Fruit fly (Drosophila melanogaster): ENCODE measurements around the gene CG10631.

Gene CG10631

dm6 chr2L:19758511-19759128 lies 1.9 kb upstream of the CG10631 start, which contains the start of the genes CG10628 and Dus3 (continued):
- TF ChIP-seq row (GFP tag; IDR thresholded peaks at IDR 0.05) = peak; percentile 97
- TF ChIP-seq D19A (tag; optimal IDR thresholded peaks at IDR 0.05) = peak; percentile 72
- peak; percentile 91 for TF ChIP-seq stc (GFP tag; IDR thresholded peaks at IDR 0.05)
- TF ChIP-seq CG42726 (GFP tag; IDR thresholded peaks at IDR 0.05; ENCODE audit: partially characterized antibody) = peak; percentile 45; the same call in 1 of the 2 replicates
- peak; percentile 86 for TF ChIP-seq kay (GFP tag; optimal IDR thresholded peaks at IDR 0.05)
- TF ChIP-seq ind (GFP tag; optimal IDR thresholded peaks at IDR 0.05) = peak; percentile 96
- TF ChIP-seq CG15601 (tag; optimal IDR thresholded peaks at IDR 0.05) = peak; percentile 86
- TF ChIP-seq CG8944 (GFP tag; optimal IDR thresholded peaks at IDR 0.05) = peak; percentile 82
- TF ChIP-seq lab (GFP tag; optimal IDR thresholded peaks at IDR 0.05) = peak; percentile 95
- peak; percentile 77 for TF ChIP-seq Sin3A (optimal IDR thresholded peaks at IDR 0.05)
- TF ChIP-seq lov (optimal IDR thresholded peaks at IDR 0.05) = no peak
- peak; percentile 75; the same call in 2 of the 3 replicates for TF ChIP-seq lov (GFP tag; IDR thresholded peaks at IDR 0.05)
- peak; percentile 81 for TF ChIP-seq CG10267 (tag; optimal IDR thresholded peaks at IDR 0.05)
- peak; percentile 90 for TF ChIP-seq unpg (GFP tag; optimal IDR thresholded peaks at IDR 0.05)
- peak; percentile 91 for TF ChIP-seq CG3847 (GFP tag; IDR thresholded peaks at IDR 0.05)
- TF ChIP-seq ab (GFP tag; optimal IDR thresholded peaks at IDR 0.05) = peak; percentile 77
- TF ChIP-seq CG18262 (tag; optimal IDR thresholded peaks at IDR 0.05) = peak; percentile 88
- peak; percentile 90 for TF ChIP-seq CG6272 (GFP tag; IDR thresholded peaks at IDR 0.05)
- peak; percentile 51 for TF ChIP-seq Hand (GFP tag; optimal IDR thresholded peaks at IDR 0.05)
- TF ChIP-seq CG17568 (GFP tag; optimal IDR thresholded peaks at IDR 0.05) = no peak
- TF ChIP-seq rib (GFP tag; IDR thresholded peaks at IDR 0.05) = peak; percentile 94
- TF ChIP-seq her (GFP tag; optimal IDR thresholded peaks at IDR 0.05) = peak; percentile 86
- peak; percentile 97 for TF ChIP-seq Max (GFP tag; optimal IDR thresholded peaks at IDR 0.05)
- TF ChIP-seq Asciz (GFP tag; optimal IDR thresholded peaks at IDR 0.05) = peak; percentile 73
- TF ChIP-seq sens-2 (GFP tag; IDR thresholded peaks at IDR 0.05) = peak; percentile 70
- TF ChIP-seq Vsx1 (GFP tag; optimal IDR thresholded peaks at IDR 0.05) = no peak
- TF ChIP-seq Bgb (GFP tag; IDR thresholded peaks at IDR 0.05; ENCODE audit: partially characterized antibody) = peak; percentile 48; the same call in 1 of the 2 replicates
- peak; percentile 84 for TF ChIP-seq Bdp1 (GFP tag; optimal IDR thresholded peaks at IDR 0.05)
- TF ChIP-seq tll (GFP tag; optimal IDR thresholded peaks at IDR 0.05) = peak in 1 of 2 experiments; percentile 22
- peak; percentile 94 for TF ChIP-seq CG9609 (GFP tag; optimal IDR thresholded peaks at IDR 0.05)
- TF ChIP-seq Abd-B (GFP tag; optimal IDR thresholded peaks at IDR 0.05) = peak; percentile 89
- peak; percentile 90 for TF ChIP-seq Drgx (GFP tag; IDR thresholded peaks at IDR 0.05)
- TF ChIP-seq slp2 (GFP tag; optimal IDR thresholded peaks at IDR 0.05) = peak; percentile 68
- peak; percentile 90 for TF ChIP-seq vfl (GFP tag; optimal IDR thresholded peaks at IDR 0.05)
- peak; percentile 85 for TF ChIP-seq twi (tag; optimal IDR thresholded peaks at IDR 0.05)
- no peak for TF ChIP-seq gsb-n (tag; optimal IDR thresholded peaks at IDR 0.05)
- TF ChIP-seq CG1792 (GFP tag; optimal IDR thresholded peaks at IDR 0.05) = peak; percentile 89
- peak; percentile 96 for TF ChIP-seq CG34422 (GFP tag; IDR thresholded peaks at IDR 0.05)
- peak; percentile 91 for TF ChIP-seq CG2678 (tag; optimal IDR thresholded peaks at IDR 0.05)
- TF ChIP-seq CG43689 (GFP tag; IDR thresholded peaks at IDR 0.05) = peak; percentile 59; the same call in 1 of the 2 replicates
- peak; percentile 80 for TF ChIP-seq CG9876 (GFP tag; optimal IDR thresholded peaks at IDR 0.05)
- TF ChIP-seq Hr39 (optimal IDR thresholded peaks at IDR 0.05) = no peak
- TF ChIP-seq knrl (GFP tag; IDR thresholded peaks at IDR 0.05; ENCODE audit: partially characterized antibody) = peak; percentile 72
- peak; percentile 93 for TF ChIP-seq tgo (GFP tag; IDR thresholded peaks at IDR 0.05)
- peak; percentile 80 for TF ChIP-seq CG11696 (GFP tag; IDR thresholded peaks at IDR 0.05)
- TF ChIP-seq CG17385 (GFP tag; optimal IDR thresholded peaks at IDR 0.05) = peak; percentile 98
- TF ChIP-seq CG17802 (tag; optimal IDR thresholded peaks at IDR 0.05) = peak; percentile 76
- TF ChIP-seq CG17186 (GFP tag; optimal IDR thresholded peaks at IDR 0.05) = peak; percentile 87
- TF ChIP-seq CG6175 (GFP tag; IDR thresholded peaks at IDR 0.05) = peak; percentile 71; the same call in 2 of the 3 replicates
- TF ChIP-seq Rx (GFP tag; IDR thresholded peaks at IDR 0.05) = peak; percentile 88
